Worm (Caenorhabditis elegans): Measurements from ENCODE around the gene F48E8.8.

ce11 chrIII:5461079-5461478 lies 11.5 kb upstream of the F48E8.8 start, which contains the start of gene F48E8.3:
- TF ChIP-seq ztf-11 (tag; optimal IDR thresholded peaks at IDR 0.05) (no peak), elt-3 (tag; optimal IDR thresholded peaks at IDR 0.05) (no peak), ceh-16 (tag; optimal IDR thresholded peaks at IDR 0.05) (no peak), nhr-237 (tag; optimal IDR thresholded peaks at IDR 0.05) (no peak), nhr-12 (tag; optimal IDR thresholded peaks at IDR 0.05) (no peak)

All from whole organism, L2 larva.